Worm (Caenorhabditis elegans) whole organism, L4 larva: ENCODE data around the gene arrd-22.

Experiments used
- F26F4.8 ChIP-seq: fragments of 200-800 bp; sonication (Bioruptor generic); conservative IDR thresholded peaks from 2 replicates; pipeline ENCODE4 v1.3.6; 2022; ENCODE audit warnings: missing genetic modification characterization, missing compliant biosample characterization
- T20F7.1 ChIP-seq: fragments of 200-800 bp; sonication (Bioruptor generic); optimal IDR thresholded peaks from 2 replicates; lab custom pipeline; 2018; ENCODE audit warnings: mild to moderate bottlenecking, missing genetic modification characterization, missing compliant biosample characterization
- Y5F2A.4 ChIP-seq: fragments of 200-800 bp; sonication (Bioruptor generic); optimal IDR thresholded peaks from 2 replicates; lab custom pipeline; 2018; ENCODE audit warnings: mild to moderate bottlenecking, missing genetic modification characterization, missing compliant biosample characterization
- aly-2 ChIP-seq: sonication (generic microtip); optimal IDR thresholded peaks from 2 replicates; lab custom pipeline; 2018; ENCODE audit warnings: missing biosample characterization, missing genetic modification characterization
- fos-1 ChIP-seq: fragments of 150-350 bp; optimal IDR thresholded peaks from 2 replicates; lab custom pipeline; 2014; ENCODE audit warnings: missing biosample characterization, missing genetic modification characterization
- lin-29 ChIP-seq: fragments of 200-800 bp; sonication (Bioruptor generic); IDR thresholded peaks from 2 replicates; pipeline ENCODE4 v1.3.6; 2022; ENCODE audit warnings: missing genetic modification reagents, missing genetic modification characterization, missing compliant biosample characterization
- nhr-11 ChIP-seq: fragments of 150-350 bp; optimal IDR thresholded peaks from 2 replicates; lab custom pipeline; 2014; ENCODE audit warnings: missing biosample characterization, missing genetic modification characterization
- nhr-237 ChIP-seq: sonication (generic microtip); optimal IDR thresholded peaks from 2 replicates; lab custom pipeline; 2017; ENCODE audit warnings: missing biosample characterization, missing genetic modification characterization
- saeg-2 ChIP-seq: fragments of 200-800 bp; sonication (Bioruptor generic); IDR thresholded peaks from 2 replicates; pipeline ENCODE4 v1.3.6; 2022; ENCODE audit warnings: missing genetic modification reagents, missing genetic modification characterization, missing compliant biosample characterization
- unc-39 ChIP-seq: sonication (generic microtip); optimal IDR thresholded peaks from 2 replicates; lab custom pipeline; 2017; ENCODE audit warnings: missing biosample characterization, missing genetic modification characterization
- ztf-11 ChIP-seq: fragments of 150-350 bp; optimal IDR thresholded peaks from 2 replicates; lab custom pipeline; 2014; ENCODE audit warnings: missing biosample characterization, missing genetic modification characterization

DNA sequence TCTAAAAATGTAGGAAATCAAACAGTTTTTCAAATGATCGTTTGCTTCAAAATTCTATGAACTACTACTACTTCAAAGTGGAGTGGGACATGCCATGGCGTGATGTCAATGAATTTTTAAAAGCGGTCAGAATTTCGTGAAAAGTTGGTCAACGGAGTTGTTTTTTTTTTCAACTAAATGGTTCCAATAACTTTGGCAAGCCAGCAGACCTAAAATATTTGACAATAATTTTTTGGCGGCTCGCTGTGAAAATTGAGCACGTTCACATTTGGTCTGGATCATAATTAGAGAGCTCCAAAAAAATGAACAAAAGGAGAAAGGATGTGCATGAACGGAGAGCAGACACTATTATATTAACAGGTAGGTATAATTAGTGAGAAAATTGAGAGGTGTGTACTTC lies 40.0 kb downstream of the arrd-22 start:
- no peak for TF ChIP-seq aly-2 (tag; lab: Kevin White, UChicago)
- no peak for TF ChIP-seq Y5F2A.4
- TF ChIP-seq F26F4.8: no peak
- TF ChIP-seq T20F7.1 (GFP tag; lab: Kevin White, UChicago): no peak
- TF ChIP-seq nhr-237 (tag; lab: Kevin White, UChicago): no peak
- no peak for TF ChIP-seq unc-39 (tag; lab: Kevin White, UChicago)
- no peak for TF ChIP-seq nhr-11 (tag; lab: Kevin White, UChicago)
- no peak for TF ChIP-seq ztf-11
- TF ChIP-seq saeg-2 (GFP tag; lab: Robert Waterston, UW): no peak
- TF ChIP-seq fos-1 (tag; lab: Kevin White, UChicago): no peak
- TF ChIP-seq lin-29: no peak
